Fruit fly (Drosophila melanogaster) whole organism, embryonic: Measurements from ENCODE around the gene CG14424.

ENCODE experiments used
- Blimp-1 ChIP-seq: fragments of 200-800 bp; sonication (Bioruptor generic); optimal IDR thresholded peaks from 3 replicates; lab custom pipeline; 2018; ENCODE audit warnings: missing biosample characterization, missing genetic modification characterization, mild to moderate bottlenecking, moderate library complexity, missing genetic modification reagents
- CG30020 ChIP-seq: fragments of 200-800 bp; optimal IDR thresholded peaks from 2 replicates; lab custom pipeline; 2019; ENCODE audit warnings: missing biosample characterization, mild to moderate bottlenecking, missing genetic modification characterization, moderate library complexity
- CG5180 ChIP-seq: fragments of 200-800 bp; sonication (Bioruptor generic); optimal IDR thresholded peaks from 3 replicates; lab custom pipeline; 2017; ENCODE audit warnings: missing biosample characterization, missing genetic modification characterization, mild to moderate bottlenecking, moderate library complexity, missing genetic modification reagents
- Dll ChIP-seq: fragments of 200-800 bp; sonication (Bioruptor generic); IDR thresholded peaks from 4 replicates; pipeline ENCODE4 v1.3.6; 2022; ENCODE audit warnings: missing biosample characterization, missing genetic modification characterization; ENCODE audit not compliant: partially characterized antibody
- ara ChIP-seq: fragments of 200-800 bp; sonication (Bioruptor generic); IDR thresholded peaks from 2 replicates; pipeline ENCODE4 v1.3.6; 2022; ENCODE audit warnings: missing biosample characterization, missing genetic modification characterization
- ci ChIP-seq: fragments of 200-800 bp; sonication (Bioruptor generic); IDR thresholded peaks from 3 replicates; pipeline ENCODE4 v1.3.6; 2022; ENCODE audit warnings: missing biosample characterization, missing genetic modification characterization
- disco-r ChIP-seq: fragments of 200-800 bp; sonication (Bioruptor generic); optimal IDR thresholded peaks from 2 replicates; lab custom pipeline; 2016; ENCODE audit warnings: missing biosample characterization, missing genetic modification characterization
- gem ChIP-seq: fragments of 200-800 bp; sonication (Bioruptor generic); optimal IDR thresholded peaks from 2 replicates; lab custom pipeline; 2019; ENCODE audit warnings: missing biosample characterization, mild to moderate bottlenecking, missing genetic modification characterization, moderate library complexity
- psq ChIP-seq: fragments of 200-800 bp; sonication (Bioruptor generic); optimal IDR thresholded peaks from 2 replicates; lab custom pipeline; 2017; ENCODE audit warnings: missing biosample characterization, missing genetic modification characterization
- zf30C ChIP-seq: fragments of 200-800 bp; sonication (Bioruptor generic); optimal IDR thresholded peaks from 3 replicates; lab custom pipeline; 2018; ENCODE audit warnings: missing biosample characterization, mild to moderate bottlenecking, missing genetic modification characterization

DNA sequence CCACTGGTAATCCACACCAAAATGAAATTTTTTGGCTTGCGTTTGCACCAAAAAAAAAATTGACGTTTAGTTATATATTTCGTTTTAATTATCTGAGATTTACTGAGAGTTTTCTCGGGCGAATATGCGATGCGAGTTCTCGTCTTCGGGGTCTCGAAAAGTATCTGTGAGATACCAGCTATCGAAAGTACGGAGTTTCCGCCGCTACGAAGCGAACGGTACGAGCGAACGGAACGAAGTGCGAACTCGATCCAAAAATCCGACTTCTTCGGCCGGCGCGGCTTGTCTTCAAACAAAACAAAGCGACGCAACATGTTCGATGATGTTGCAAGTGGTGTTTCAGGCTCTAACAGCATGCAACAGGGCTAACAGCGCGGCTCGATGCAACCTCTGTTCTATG lies 46.5 kb upstream of the CG14424 start, which contains the start of gene rst:
- no peak for TF ChIP-seq disco-r (GFP tag; lab: Kevin White, UChicago)
- TF ChIP-seq CG5180, result peak; percentile 99
- no peak for TF ChIP-seq gem (tag; lab: Kevin White, UChicago)
- TF ChIP-seq ara, result no peak
- TF ChIP-seq Dll (GFP tag; lab: Robert Waterston, UW), result no peak
- TF ChIP-seq ci (GFP tag; lab: Robert Waterston, UW), result peak; percentile 37; the same call in 1 of the 3 replicates
- no peak for TF ChIP-seq Blimp-1 (GFP tag; lab: Kevin White, UChicago)
- no peak for TF ChIP-seq CG30020 (tag; lab: Kevin White, UChicago)
- TF ChIP-seq psq (GFP tag; lab: Kevin White, UChicago), result no peak
- TF ChIP-seq zf30C, result no peak
